Worm (Caenorhabditis elegans): ENCODE results near the gene B0222.1.

DNA sequence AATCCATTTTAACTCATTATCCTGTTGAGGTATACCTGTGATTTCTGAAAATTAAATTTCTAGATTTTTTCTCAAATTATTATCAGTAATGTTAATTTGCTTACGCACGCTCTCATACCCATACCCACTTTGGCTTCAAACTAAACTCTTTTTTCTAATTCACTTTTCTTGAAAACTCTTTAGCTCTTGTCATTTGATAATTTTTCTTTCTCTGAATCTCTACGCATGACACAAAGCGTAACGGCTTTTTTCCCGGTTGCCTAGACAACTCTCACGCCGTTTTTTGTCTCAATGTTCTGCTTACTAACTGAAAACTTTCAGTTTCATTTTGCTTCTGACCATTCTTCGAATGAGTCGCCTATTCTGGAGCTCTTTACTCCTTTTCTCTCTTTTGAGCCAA, at the start of gene B0222.1:
- TF ChIP-seq ztf-23 (GFP tag; IDR thresholded peaks at IDR 0.05), result no peak
- no peak for TF ChIP-seq tab-1 (GFP tag; IDR thresholded peaks at IDR 0.05)
- TF ChIP-seq flt-1 (GFP tag; IDR thresholded peaks at IDR 0.05), result no peak
- no peak for TF ChIP-seq T22C8.4 (GFP tag; IDR thresholded peaks at IDR 0.05)
- no peak for TF ChIP-seq klf-2 (GFP tag; conservative IDR thresholded peaks at IDR 0.05)
- no peak for TF ChIP-seq cog-1 (tag; optimal IDR thresholded peaks at IDR 0.05)

Measured in whole organism, midembryonic.